Fruit fly (Drosophila melanogaster) whole organism, embryonic: ENCODE results near the gene UGP.

Source experiments
- CG12219 ChIP-seq: fragments of 200-800 bp; sonication (Bioruptor generic); optimal IDR thresholded peaks from 3 replicates; lab custom pipeline; 2018; ENCODE audit warnings: missing biosample characterization, mild to moderate bottlenecking, missing genetic modification characterization
- CG18599 ChIP-seq: fragments of 200-800 bp; sonication (Bioruptor generic); optimal IDR thresholded peaks from 3 replicates; lab custom pipeline; 2017; ENCODE audit warnings: missing biosample characterization, missing genetic modification characterization, mild to moderate bottlenecking, moderate library complexity, missing genetic modification reagents
- CG32532 ChIP-seq: fragments of 200-800 bp; sonication (Bioruptor generic); IDR thresholded peaks from 2 replicates; pipeline ENCODE4 v1.3.6; 2022; ENCODE audit warnings: missing biosample characterization, missing genetic modification characterization
- CG4424 ChIP-seq: fragments of 200-800 bp; sonication (Bioruptor generic); optimal IDR thresholded peaks from 3 replicates; lab custom pipeline; 2016; ENCODE audit warnings: missing biosample characterization, missing genetic modification characterization
- CG6254 ChIP-seq: fragments of 200-800 bp; sonication (Bioruptor generic); optimal IDR thresholded peaks from 3 replicates; lab custom pipeline; 2017; ENCODE audit warnings: mild to moderate bottlenecking, missing biosample characterization, missing genetic modification reagents, missing genetic modification characterization
- Sox102F ChIP-seq: fragments of 200-800 bp; sonication (Bioruptor generic); optimal IDR thresholded peaks from 2 replicates; lab custom pipeline; 2018; ENCODE audit warnings: missing biosample characterization, mild to moderate bottlenecking, missing genetic modification characterization, moderate library complexity
- caup ChIP-seq: fragments of 200-800 bp; sonication (Bioruptor generic); optimal IDR thresholded peaks from 3 replicates; lab custom pipeline; 2017; ENCODE audit warnings: missing biosample characterization, mild to moderate bottlenecking, missing genetic modification characterization, moderate library complexity; ENCODE audit not compliant: severe bottlenecking
- chinmo ChIP-seq: fragments of 200-800 bp; sonication (Bioruptor generic); IDR thresholded peaks from 4 replicates; pipeline ENCODE4 v1.3.6; 2022; ENCODE audit warnings: missing biosample characterization, missing genetic modification characterization; ENCODE audit not compliant: partially characterized antibody
- crc ChIP-seq: fragments of 200-800 bp; sonication (Bioruptor generic); optimal IDR thresholded peaks from 2 replicates; lab custom pipeline; 2016; ENCODE audit warnings: missing biosample characterization, missing genetic modification characterization
- tx ChIP-seq: fragments of 200-800 bp; sonication (Bioruptor generic); optimal IDR thresholded peaks from 2 replicates; lab custom pipeline; 2016; ENCODE audit warnings: missing biosample characterization, missing genetic modification characterization

DNA sequence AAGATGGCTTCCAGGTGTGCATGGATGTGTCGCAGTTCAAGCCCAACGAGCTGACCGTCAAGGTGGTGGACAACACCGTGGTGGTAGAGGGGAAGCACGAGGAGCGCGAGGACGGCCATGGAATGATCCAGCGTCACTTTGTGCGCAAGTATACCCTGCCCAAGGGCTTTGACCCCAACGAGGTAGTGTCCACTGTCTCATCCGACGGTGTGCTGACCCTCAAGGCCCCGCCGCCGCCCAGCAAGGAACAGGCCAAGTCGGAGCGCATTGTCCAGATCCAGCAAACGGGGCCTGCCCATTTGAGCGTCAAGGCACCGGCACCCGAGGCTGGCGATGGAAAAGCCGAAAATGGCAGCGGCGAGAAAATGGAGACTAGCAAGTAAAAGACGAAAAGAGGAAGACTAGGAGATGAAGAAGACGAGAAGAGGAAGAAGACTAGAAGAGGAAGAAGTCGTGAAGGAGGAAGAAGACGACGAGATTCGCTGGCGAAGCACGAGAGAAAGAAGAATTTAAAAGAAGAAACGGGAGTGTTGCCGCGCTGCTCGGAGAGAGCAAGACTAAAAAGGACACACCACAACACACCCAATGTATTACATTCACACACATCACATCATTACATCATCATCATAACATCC is 25.8 kb upstream of the UGP start:
- TF ChIP-seq CG6254 = no peak
- TF ChIP-seq tx (GFP tag; lab: Kevin White, UChicago) = no peak
- TF ChIP-seq Sox102F (GFP tag; lab: Kevin White, UChicago) = no peak
- TF ChIP-seq CG4424 = no peak
- no peak for TF ChIP-seq CG32532
- TF ChIP-seq chinmo (GFP tag; lab: Robert Waterston, UW) = no peak
- no peak for TF ChIP-seq CG12219 (GFP tag; lab: Kevin White, UChicago)
- no peak for TF ChIP-seq crc (GFP tag; lab: Kevin White, UChicago)
- TF ChIP-seq caup (GFP tag; lab: Kevin White, UChicago) = no peak
- TF ChIP-seq CG18599 (GFP tag; lab: Kevin White, UChicago) = no peak
